Worm (Caenorhabditis elegans): Measurements from ENCODE around the gene T25C12.3.

- TF ChIP-seq elt-1 (tag; optimal IDR thresholded peaks at IDR 0.05) (no peak), snpc-4 (tag; optimal IDR thresholded peaks at IDR 0.05) (no peak), egl-27 (tag; optimal IDR thresholded peaks at IDR 0.05) (no peak), unc-62 (GFP tag; optimal IDR thresholded peaks at IDR 0.05) (no peak)
Measured at ce11 chrX:11474149-11474585, 25.6 kb downstream of the T25C12.3 start.
